Fruit fly (Drosophila melanogaster) whole organism, adult: ENCODE results near the gene CG14015.

Source experiments
- CG12768 ChIP-seq: fragments of 200-800 bp; sonication (Bioruptor generic); optimal IDR thresholded peaks from 2 replicates; lab custom pipeline; 2017; ENCODE audit warnings: missing biosample characterization, missing genetic modification characterization, mild to moderate bottlenecking, moderate library complexity, missing genetic modification reagents
- CG14711 ChIP-seq: fragments of 200-800 bp; sonication (Bioruptor generic); optimal IDR thresholded peaks from 2 replicates; lab custom pipeline; 2018; ENCODE audit warnings: missing biosample characterization, mild to moderate bottlenecking, missing genetic modification characterization, moderate library complexity
- CG1620 ChIP-seq: fragments of 200-800 bp; sonication (Bioruptor generic); optimal IDR thresholded peaks from 2 replicates; lab custom pipeline; 2016; ENCODE audit warnings: missing biosample characterization, missing genetic modification characterization
- CG7045 ChIP-seq: fragments of 200-800 bp; sonication (Bioruptor generic); optimal IDR thresholded peaks from 2 replicates; lab custom pipeline; 2017; ENCODE audit warnings: missing biosample characterization, mild to moderate bottlenecking, missing genetic modification characterization
- Crg-1 ChIP-seq: fragments of 200-800 bp; sonication (Bioruptor generic); optimal IDR thresholded peaks from 2 replicates; lab custom pipeline; 2016; ENCODE audit warnings: missing biosample characterization, missing genetic modification characterization
- Mnt ChIP-seq: fragments of 200-800 bp; sonication (Bioruptor generic); optimal IDR thresholded peaks from 2 replicates; lab custom pipeline; 2016; ENCODE audit warnings: missing biosample characterization, mild to moderate bottlenecking, missing genetic modification characterization
- cnc ChIP-seq, 2 experiments: fragments of >200 bp; optimal IDR thresholded peaks; 2 replicates each; lab custom pipeline; 2017
- kay ChIP-seq: fragments of 200-800 bp; sonication (Bioruptor generic); peaks from one replicate; lab custom pipeline; 2016; ENCODE audit warnings: missing biosample characterization, missing genetic modification characterization, borderline replicate concordance
- ovo ChIP-seq: fragments of 200-800 bp; sonication (Bioruptor generic); optimal IDR thresholded peaks from 2 replicates; lab custom pipeline; 2016; ENCODE audit warnings: missing biosample characterization, missing genetic modification characterization
- pad ChIP-seq: fragments of 200-800 bp; sonication (Bioruptor generic); optimal IDR thresholded peaks from 3 replicates; lab custom pipeline; 2017; ENCODE audit warnings: missing biosample characterization, missing genetic modification characterization, mild to moderate bottlenecking, moderate library complexity, missing genetic modification reagents
- tj ChIP-seq: fragments of 200-800 bp; sonication (Bioruptor generic); optimal IDR thresholded peaks from 3 replicates; lab custom pipeline; 2017; ENCODE audit warnings: missing biosample characterization, mild to moderate bottlenecking, missing genetic modification characterization, moderate library complexity

DNA sequence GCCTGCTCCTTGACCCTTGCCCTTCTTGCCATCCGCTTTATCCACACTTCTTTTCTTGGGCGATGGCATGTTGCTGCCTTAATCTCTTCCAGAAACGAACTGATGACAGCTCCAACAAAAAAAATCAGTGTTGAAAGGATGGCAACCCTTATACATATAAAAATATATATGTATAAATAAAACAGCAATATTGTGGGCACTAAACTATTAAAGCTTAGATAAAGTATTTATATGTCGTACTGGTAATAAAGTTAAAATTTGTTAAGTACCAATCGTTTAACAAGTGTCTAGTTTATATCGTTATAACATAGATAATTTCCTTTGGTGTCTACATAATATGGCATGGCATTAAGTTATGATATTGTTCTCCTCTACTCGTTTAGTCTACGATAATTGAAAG, 2.3 kb downstream of the CG14015 start, which contains the start of gene tomb:
- TF ChIP-seq tj (GFP tag; lab: Kevin White, UChicago) (no peak), Mnt (GFP tag; lab: Kevin White, UChicago) (no peak), kay (GFP tag; lab: Kevin White, UChicago) (no peak), CG12768 (GFP tag; lab: Kevin White, UChicago) (no peak), pad (GFP tag; lab: Kevin White, UChicago) (no peak), CG7045 (GFP tag; lab: Kevin White, UChicago) (no peak), ovo (GFP tag; lab: Kevin White, UChicago) (no peak), Crg-1 (GFP tag; lab: Kevin White, UChicago) (no peak), cnc (optimal IDR thresholded peaks at IDR 0.05; lab: Kevin White, UChicago) (no peak), CG1620 (GFP tag; lab: Kevin White, UChicago) (no peak), CG14711 (no peak)
